Worm (Caenorhabditis elegans) whole organism, L1 larva: ENCODE data around the gene srd-27.

Experiments used
- Y116A8C.19 ChIP-seq: sonication (generic microtip); optimal IDR thresholded peaks from 2 replicates; lab custom pipeline; 2016; ENCODE audit warnings: missing compliant biosample characterization, missing genetic modification characterization, borderline replicate concordance
- aha-1 ChIP-seq: fragments of 150-350 bp; optimal IDR thresholded peaks from 2 replicates; lab custom pipeline; 2014; ENCODE audit warnings: missing biosample characterization, missing genetic modification characterization
- alr-1 ChIP-seq: fragments of 200-800 bp; sonication (Bioruptor generic); optimal IDR thresholded peaks from 2 replicates; lab custom pipeline; 2018; ENCODE audit warnings: borderline replicate concordance, mild to moderate bottlenecking, missing genetic modification characterization, missing compliant biosample characterization
- ama-1 ChIP-seq: fragments of 150-350 bp; optimal IDR thresholded peaks from 2 replicates; lab custom pipeline; 2014
- blmp-1 ChIP-seq: fragments of 150-350 bp; optimal IDR thresholded peaks from 2 replicates; lab custom pipeline; 2014; ENCODE audit warnings: missing biosample characterization, missing genetic modification characterization
- ceh-63 ChIP-seq: fragments of 200-800 bp; sonication (Bioruptor generic); optimal IDR thresholded peaks from 2 replicates; lab custom pipeline; 2018; ENCODE audit warnings: mild to moderate bottlenecking, missing genetic modification characterization, missing compliant biosample characterization
- ceh-8 ChIP-seq: fragments of 200-800 bp; sonication (Bioruptor generic); optimal IDR thresholded peaks from 2 replicates; lab custom pipeline; 2018; ENCODE audit warnings: mild to moderate bottlenecking, missing genetic modification characterization, moderate library complexity, missing compliant biosample characterization
- ceh-90 ChIP-seq: sonication (generic microtip); optimal IDR thresholded peaks from 2 replicates; lab custom pipeline; 2016; ENCODE audit warnings: missing genetic modification characterization, missing compliant biosample characterization
- ces-1 ChIP-seq: fragments of 150-350 bp; optimal IDR thresholded peaks from 2 replicates; lab custom pipeline; 2014; ENCODE audit warnings: missing biosample characterization, missing genetic modification reagents, missing genetic modification characterization
- dpl-1 ChIP-seq, 3 experiments: fragments of 150-350 bp in 2 of 3; sonication (generic microtip) in 1 of 3; optimal IDR thresholded peaks; 2 replicates each; lab custom pipeline; 2014 to 2017; ENCODE audit warnings: missing biosample characterization in 3 of 3, missing genetic modification characterization in 3 of 3, missing genetic modification reagents in 3 of 3
- efl-1 ChIP-seq, 4 experiments: fragments of 150-350 bp; optimal IDR thresholded peaks in 3 of 4; peaks in 1 of 4; 1 replicate in 1 of 4; 2 replicates in 3 of 4; lab custom pipeline; 2014; ENCODE audit warnings: missing biosample characterization in 2 of 4, missing genetic modification characterization in 2 of 4, missing genetic modification reagents in 2 of 4
- ets-5 ChIP-seq: fragments of 200-800 bp; sonication (Bioruptor generic); IDR thresholded peaks from 2 replicates; pipeline ENCODE4 v1.3.6; 2022; ENCODE audit warnings: missing genetic modification characterization, missing compliant biosample characterization
- fkh-10 ChIP-seq: sonication (generic microtip); optimal IDR thresholded peaks from 2 replicates; lab custom pipeline; 2017; ENCODE audit warnings: missing biosample characterization, missing genetic modification reagents, missing genetic modification characterization
- fkh-4 ChIP-seq: sonication (generic microtip); optimal IDR thresholded peaks from 2 replicates; lab custom pipeline; 2016; ENCODE audit warnings: missing compliant biosample characterization, missing genetic modification characterization, borderline replicate concordance
- fkh-8 ChIP-seq: sonication (generic microtip); optimal IDR thresholded peaks from 2 replicates; lab custom pipeline; 2016; ENCODE audit warnings: mild to moderate bottlenecking, missing genetic modification characterization, missing compliant biosample characterization
- hpl-2 ChIP-seq: fragments of 150-350 bp; optimal IDR thresholded peaks from 2 replicates; lab custom pipeline; 2014; ENCODE audit warnings: missing biosample characterization, missing genetic modification reagents, missing genetic modification characterization
- isw-1 ChIP-seq: fragments of 200-800 bp; sonication (Bioruptor generic); IDR thresholded peaks from 2 replicates; pipeline ENCODE4 v1.3.6; 2022; ENCODE audit warnings: missing genetic modification characterization, missing compliant biosample characterization
- jun-1 ChIP-seq: fragments of 150-350 bp; optimal IDR thresholded peaks from 2 replicates; lab custom pipeline; 2014; ENCODE audit warnings: missing biosample characterization, missing genetic modification reagents, missing genetic modification characterization
- lin-13 ChIP-seq: fragments of 150-350 bp; optimal IDR thresholded peaks from 2 replicates; lab custom pipeline; 2014; ENCODE audit warnings: missing biosample characterization, missing genetic modification reagents, missing genetic modification characterization
- lin-15B ChIP-seq: fragments of 150-350 bp; sonication (generic microtip); optimal IDR thresholded peaks from 3 replicates; lab custom pipeline; 2014; ENCODE audit warnings: missing biosample characterization, missing genetic modification characterization
- lin-39 ChIP-seq: fragments of 150-350 bp; optimal IDR thresholded peaks from 2 replicates; lab custom pipeline; 2014; ENCODE audit warnings: missing biosample characterization, missing genetic modification reagents, missing genetic modification characterization
- lir-3 ChIP-seq: sonication (generic microtip); optimal IDR thresholded peaks from 2 replicates; lab custom pipeline; 2016; ENCODE audit warnings: mild to moderate bottlenecking, missing genetic modification characterization, moderate library complexity, missing compliant biosample characterization; ENCODE audit not compliant: poor library complexity
- lsy-2 ChIP-seq, 2 experiments: fragments of 150-350 bp; optimal IDR thresholded peaks; 2 replicates each; lab custom pipeline; 2014; ENCODE audit warnings: missing biosample characterization in 2 of 2, missing genetic modification characterization in 2 of 2
- mab-9 ChIP-seq: fragments of 200-800 bp; sonication (Bioruptor generic); IDR thresholded peaks from 2 replicates; pipeline ENCODE4 v1.3.6; 2022; ENCODE audit warnings: missing genetic modification reagents, missing genetic modification characterization, missing compliant biosample characterization
- mep-1 ChIP-seq: fragments of 150-350 bp; optimal IDR thresholded peaks from 2 replicates; lab custom pipeline; 2014; ENCODE audit warnings: missing biosample characterization, missing genetic modification characterization
- nhr-11 ChIP-seq: fragments of 150-350 bp; optimal IDR thresholded peaks from 2 replicates; lab custom pipeline; 2014; ENCODE audit warnings: missing biosample characterization, missing genetic modification characterization
- nhr-19 ChIP-seq: fragments of 200-800 bp; sonication (Bioruptor generic); conservative IDR thresholded peaks from 2 replicates; pipeline ENCODE4 v1.3.6; 2022; ENCODE audit warnings: missing genetic modification characterization, missing compliant biosample characterization
- nhr-28 ChIP-seq: fragments of 150-350 bp; optimal IDR thresholded peaks from 2 replicates; lab custom pipeline; 2014; ENCODE audit warnings: missing biosample characterization, missing genetic modification characterization
- nhr-76 ChIP-seq: sonication (generic microtip); optimal IDR thresholded peaks from 2 replicates; lab custom pipeline; 2017; ENCODE audit warnings: missing biosample characterization, missing genetic modification characterization
- nhr-77 ChIP-seq: fragments of 150-350 bp; optimal IDR thresholded peaks from 2 replicates; lab custom pipeline; 2014; ENCODE audit warnings: missing biosample characterization, missing genetic modification characterization
- nhr-85 ChIP-seq: sonication (generic microtip); peaks from one replicate; lab custom pipeline; 2016; ENCODE audit warnings: missing genetic modification characterization, inconsistent platforms, missing compliant biosample characterization
- pag-3 ChIP-seq: sonication (generic microtip); optimal IDR thresholded peaks from 2 replicates; lab custom pipeline; 2017; ENCODE audit warnings: missing genetic modification characterization, mild to moderate bottlenecking, missing compliant biosample characterization, antibody characterized with exemption, borderline replicate concordance; ENCODE audit not compliant: insufficient read depth
- pqm-1 ChIP-seq: sonication (generic microtip); optimal IDR thresholded peaks from 3 replicates; lab custom pipeline; 2017; ENCODE audit warnings: missing biosample characterization, missing genetic modification characterization
- skn-1 ChIP-seq: fragments of 150-350 bp; optimal IDR thresholded peaks from 2 replicates; lab custom pipeline; 2014; ENCODE audit warnings: missing biosample characterization, missing genetic modification characterization
- snpc-4 ChIP-seq: fragments of 150-350 bp; optimal IDR thresholded peaks from 2 replicates; lab custom pipeline; 2014; ENCODE audit warnings: missing biosample characterization, missing genetic modification characterization
- sptf-1 ChIP-seq: fragments of 150-350 bp; optimal IDR thresholded peaks from 2 replicates; lab custom pipeline; 2014; ENCODE audit warnings: missing biosample characterization, missing genetic modification characterization
- sup-37 ChIP-seq: fragments of 200-800 bp; sonication (Bioruptor generic); optimal IDR thresholded peaks from 2 replicates; lab custom pipeline; 2018; ENCODE audit warnings: mild to moderate bottlenecking, missing genetic modification characterization, missing compliant biosample characterization
- swsn-7 ChIP-seq: sonication (generic microtip); optimal IDR thresholded peaks from 2 replicates; lab custom pipeline; 2016; ENCODE audit warnings: missing genetic modification characterization, missing compliant biosample characterization
- tbx-2 ChIP-seq: sonication (generic microtip); optimal IDR thresholded peaks from 2 replicates; lab custom pipeline; 2016; ENCODE audit warnings: missing genetic modification characterization, missing compliant biosample characterization
- unc-130 ChIP-seq: fragments of 150-350 bp; optimal IDR thresholded peaks from 2 replicates; lab custom pipeline; 2017; ENCODE audit warnings: missing biosample characterization, missing genetic modification characterization, inconsistent platforms
- unc-30 ChIP-seq: sonication (generic microtip); optimal IDR thresholded peaks from 2 replicates; lab custom pipeline; 2017; ENCODE audit warnings: missing biosample characterization, missing genetic modification characterization
- unc-98 ChIP-seq: fragments of 200-800 bp; sonication (Bioruptor generic); IDR thresholded peaks from 2 replicates; pipeline ENCODE4 v1.3.6; 2022; ENCODE audit warnings: missing genetic modification characterization, missing compliant biosample characterization
- vab-15 ChIP-seq: sonication (generic microtip); optimal IDR thresholded peaks from 2 replicates; lab custom pipeline; 2017; ENCODE audit warnings: missing genotype, mild to moderate bottlenecking, missing genetic modification characterization, missing compliant biosample characterization
- ztf-11 ChIP-seq, 2 experiments: sonication (generic microtip); optimal IDR thresholded peaks; 2 replicates each; lab custom pipeline; 2016 to 2017; ENCODE audit warnings: missing genetic modification characterization in 2 of 2, missing biosample characterization in 1 of 2, missing compliant biosample characterization in 1 of 2

Gene srd-27

ce11 chrV:15776651-15777050, 26.5 kb upstream of the srd-27 start, which contains the start of gene nhr-283:
Gene nhr-283 (minus strand): TSS chrV:15776751.
- peak; percentile 24 for TF ChIP-seq fkh-8 (tag; lab: Kevin White, UChicago)
- no peak for TF ChIP-seq lin-39 (tag; lab: Kevin White, UChicago)
- TF ChIP-seq fkh-4 (tag; lab: Kevin White, UChicago) = no peak
- no peak for TF ChIP-seq lin-15B (tag; lab: Kevin White, UChicago)
- TF ChIP-seq nhr-28 (tag; lab: Kevin White, UChicago) = no peak
- TF ChIP-seq, all 84 proteins: peak for 1

ce11 chrV:15779128-15779729, 23.9 kb upstream of the srd-27 start, which contains the start of the genes nhr-285 and irld-52:
Gene nhr-285 (minus strand): TSS chrV:15779228.
Gene irld-52 (plus strand): TSS chrV:15779679.
- TF ChIP-seq Y116A8C.19 (tag; lab: Kevin White, UChicago) (no peak), ceh-90 (tag; lab: Kevin White, UChicago) (no peak), ets-5 (no peak), snpc-4 (no peak), pag-3 (no peak), nhr-19 (GFP tag; lab: Robert Waterston, UW) (no peak), nhr-85 (tag; lab: Kevin White, UChicago) (no peak), skn-1 (tag; lab: Kevin White, UChicago) (no peak), ceh-63 (GFP tag; lab: Kevin White, UChicago) (no peak), nhr-77 (tag; lab: Kevin White, UChicago) (no peak)

ce11 chrV:15781086-15781485, 22.1 kb upstream of the srd-27 start, which contains the start of gene T26E4.2:
Gene T26E4.2 (plus strand): TSS chrV:15781386.
- TF ChIP-seq hpl-2 (GFP tag; lab: Kevin White, UChicago) (no peak), efl-1 (optimal IDR thresholded peaks at IDR 0.05; lab: Kevin White, UChicago) (no peak), efl-1 (GFP tag; optimal IDR thresholded peaks at IDR 0.05 in 1 of 2; lab: Kevin White, UChicago) (no peak), sptf-1 (tag; lab: Kevin White, UChicago) (no peak)

ce11 chrV:15782494-15782893, 20.7 kb upstream of the srd-27 start, which contains the start of gene T26E4.3:
Gene T26E4.3 (plus strand): TSS chrV:15782794.
- TF ChIP-seq ces-1 (no peak), snpc-4 (no peak), jun-1 (tag; lab: Kevin White, UChicago) (no peak), lin-13 (no peak), alr-1 (tag; lab: Kevin White, UChicago) (no peak), unc-30 (tag; lab: Kevin White, UChicago) (no peak), ztf-11 (tag; optimal IDR thresholded peaks at IDR 0.05; lab: Kevin White, UChicago) (no peak), lsy-2 (tag; optimal IDR thresholded peaks at IDR 0.05; lab: Kevin White, UChicago) (no peak), pqm-1 (no peak), sptf-1 (tag; lab: Kevin White, UChicago) (no peak), mab-9 (GFP tag; lab: Robert Waterston, UW) (no peak), tbx-2 (tag; lab: Kevin White, UChicago) (no peak), fkh-10 (no peak), blmp-1 (tag; lab: Kevin White, UChicago) (no peak), vab-15 (no peak), nhr-76 (no peak), unc-130 (tag; lab: Kevin White, UChicago) (no peak), mep-1 (tag; lab: Kevin White, UChicago) (no peak)

ce11 chrV:15792409-15792808, 10.8 kb upstream of the srd-27 start, which contains the start of gene T26E4.4:
Gene T26E4.4 (minus strand): TSS chrV:15792509.
- TF ChIP-seq sup-37 (GFP tag; lab: Kevin White, UChicago) = no peak
- TF ChIP-seq fkh-10 = no peak
- no peak for TF ChIP-seq dpl-1 (GFP tag; optimal IDR thresholded peaks at IDR 0.05; lab: Kevin White, UChicago)
- no peak for TF ChIP-seq lir-3 (tag; lab: Kevin White, UChicago)
- no peak for TF ChIP-seq unc-130 (tag; lab: Kevin White, UChicago)
- no peak for TF ChIP-seq isw-1
- TF ChIP-seq vab-15 = no peak
- TF ChIP-seq lin-15B (tag; lab: Kevin White, UChicago) = no peak
- no peak for TF ChIP-seq nhr-11 (tag; lab: Kevin White, UChicago)
- TF ChIP-seq lin-13 = no peak
- no peak for TF ChIP-seq ceh-8 (GFP tag; lab: Kevin White, UChicago)
- TF ChIP-seq swsn-7 (tag; lab: Kevin White, UChicago) = no peak
- TF ChIP-seq unc-98 (GFP tag; lab: Robert Waterston, UW) = no peak
- no peak for TF ChIP-seq nhr-28 (tag; lab: Kevin White, UChicago)
- no peak for TF ChIP-seq aha-1
- TF ChIP-seq ama-1 = no peak
- TF ChIP-seq lsy-2 (tag; optimal IDR thresholded peaks at IDR 0.05; lab: Kevin White, UChicago) = no peak
- no peak for TF ChIP-seq fkh-4 (tag; lab: Kevin White, UChicago)
